Fruit fly (Drosophila melanogaster): ENCODE results near the gene Rcd4.
A peak's percentile ranks its signal among the peaks of the same experiment; 100 is the strongest.

The Rcd4 gene

dm6 chr2L:8420259-8420930, 37.7 kb downstream of the Rcd4 start (continued):
- peak; percentile 7; the same call in 1 of the 3 replicates for TF ChIP-seq eg (GFP tag; IDR thresholded peaks at IDR 0.05)
- no peak for TF ChIP-seq CG6854 (GFP tag; optimal IDR thresholded peaks at IDR 0.05)
- TF ChIP-seq lz (GFP tag; optimal IDR thresholded peaks at IDR 0.05): no peak
- TF ChIP-seq Blimp-1 (GFP tag; optimal IDR thresholded peaks at IDR 0.05): no peak
- peak; percentile 7 for TF ChIP-seq Sox14 (GFP tag; optimal IDR thresholded peaks at IDR 0.05)
- peak; percentile 67 for TF ChIP-seq Eip78C (GFP tag)
- no peak for TF ChIP-seq vri (GFP tag; optimal IDR thresholded peaks at IDR 0.05)
- no peak for TF ChIP-seq CG11762 (GFP tag; optimal IDR thresholded peaks at IDR 0.05; ENCODE audit: insufficient read depth)
- peak; percentile 63 for TF ChIP-seq CG32006 (GFP tag; optimal IDR thresholded peaks at IDR 0.05)

dm6 chr2L:8421717-8422116, 39.1 kb downstream of the Rcd4 start:
- no peak for TF ChIP-seq Ets21C (GFP tag; optimal IDR thresholded peaks at IDR 0.05)
- TF ChIP-seq CG8632 (GFP tag; optimal IDR thresholded peaks at IDR 0.05): no peak
- TF ChIP-seq CG6792 (GFP tag; optimal IDR thresholded peaks at IDR 0.05): no peak
- no peak for TF ChIP-seq CG6808 (GFP tag; optimal IDR thresholded peaks at IDR 0.05)
- TF ChIP-seq CG3032 (tag; optimal IDR thresholded peaks at IDR 0.05): no peak
- TF ChIP-seq spab (GFP tag; optimal IDR thresholded peaks at IDR 0.05): no peak
- TF ChIP-seq esn (GFP tag; optimal IDR thresholded peaks at IDR 0.05): no peak
- no peak for TF ChIP-seq CG3919 (GFP tag; optimal IDR thresholded peaks at IDR 0.05)
- TF ChIP-seq fkh (GFP tag; optimal IDR thresholded peaks at IDR 0.05): no peak
- no peak for TF ChIP-seq eg (GFP tag; IDR thresholded peaks at IDR 0.05)
- no peak for TF ChIP-seq CG34406 (GFP tag; optimal IDR thresholded peaks at IDR 0.05)
- no peak for TF ChIP-seq CG32006 (GFP tag; optimal IDR thresholded peaks at IDR 0.05)
- TF ChIP-seq Sox14 (GFP tag; optimal IDR thresholded peaks at IDR 0.05): no peak
- no peak for TF ChIP-seq CG8319 (GFP tag; optimal IDR thresholded peaks at IDR 0.05)

dm6 chr2L:8423047-8423446, 40.4 kb downstream of the Rcd4 start:
- TF ChIP-seq Blimp-1 (GFP tag; optimal IDR thresholded peaks at IDR 0.05) (no peak), CG1621 (tag; optimal IDR thresholded peaks at IDR 0.05) (no peak), Eip78C (GFP tag) (peak; percentile 49), Smox (GFP tag; optimal IDR thresholded peaks at IDR 0.05) (no peak), dsx (GFP tag; optimal IDR thresholded peaks at IDR 0.05; ENCODE audit: poor library complexity, severe bottlenecking) (peak; percentile 46)

dm6 chr2L:8423460-8424089, 40.9 kb downstream of the Rcd4 start:
- TF ChIP-seq Sox14 (GFP tag; optimal IDR thresholded peaks at IDR 0.05) (no peak), salr (GFP tag; optimal IDR thresholded peaks at IDR 0.05) (no peak), CG3919 (GFP tag; optimal IDR thresholded peaks at IDR 0.05) (peak; percentile 7), spab (GFP tag; optimal IDR thresholded peaks at IDR 0.05) (no peak), CG31627 (GFP tag; optimal IDR thresholded peaks at IDR 0.05) (no peak), Sox102F (GFP tag; optimal IDR thresholded peaks at IDR 0.05) (peak; percentile 57), Sox15 (GFP tag; optimal IDR thresholded peaks at IDR 0.05) (no peak), dsx (GFP tag; optimal IDR thresholded peaks at IDR 0.05; ENCODE audit: poor library complexity, severe bottlenecking) (no peak), esn (GFP tag; optimal IDR thresholded peaks at IDR 0.05) (peak; percentile 35), Eip75B (GFP tag; optimal IDR thresholded peaks at IDR 0.05) (no peak), CG11762 (GFP tag; optimal IDR thresholded peaks at IDR 0.05; ENCODE audit: insufficient read depth) (no peak), CG8319 (GFP tag; optimal IDR thresholded peaks at IDR 0.05) (no peak), acj6 (GFP tag; optimal IDR thresholded peaks at IDR 0.05) (peak; percentile 6), Eip78C (GFP tag) (peak; percentile 54), Blimp-1 (GFP tag; optimal IDR thresholded peaks at IDR 0.05) (no peak), Ets96B (tag; optimal IDR thresholded peaks at IDR 0.05) (peak; percentile 20), CG1621 (tag; optimal IDR thresholded peaks at IDR 0.05) (no peak), CG11294 (GFP tag; IDR thresholded peaks at IDR 0.05) (no peak), cyc (GFP tag; optimal IDR thresholded peaks at IDR 0.05) (no peak), Eip93F (GFP tag; optimal IDR thresholded peaks at IDR 0.05) (no peak), Gug (GFP tag; IDR thresholded peaks at IDR 0.05) (no peak), CG8632 (GFP tag; optimal IDR thresholded peaks at IDR 0.05) (no peak), CG8119 (GFP tag; IDR thresholded peaks at IDR 0.05) (no peak), CG32006 (GFP tag; optimal IDR thresholded peaks at IDR 0.05) (no peak), OdsH (GFP tag; optimal IDR thresholded peaks at IDR 0.05) (no peak), Ets21C (GFP tag; optimal IDR thresholded peaks at IDR 0.05) (no peak), Met (GFP tag; optimal IDR thresholded peaks at IDR 0.05) (peak; percentile 40), net (GFP tag; optimal IDR thresholded peaks at IDR 0.05) (no peak), svp (GFP tag) (peak; percentile 53), CG6163 (GFP tag; IDR thresholded peaks at IDR 0.05) (no peak), Smox (GFP tag; optimal IDR thresholded peaks at IDR 0.05) (no peak), fd59A (GFP tag; optimal IDR thresholded peaks at IDR 0.05) (no peak), Lpt (GFP tag; optimal IDR thresholded peaks at IDR 0.05) (no peak)
